Worm (Caenorhabditis elegans) whole organism, L4 larva: ENCODE data around the gene Y66A7A.7.

Experiments used
- ama-1 ChIP-seq: fragments of 150-350 bp; optimal IDR thresholded peaks from 2 replicates; lab custom pipeline; 2014; ENCODE audit warnings: inconsistent platforms, mixed read lengths
- ceh-28 ChIP-seq: fragments of 150-350 bp; optimal IDR thresholded peaks from 2 replicates; lab custom pipeline; 2014; ENCODE audit warnings: missing biosample characterization, missing genetic modification reagents, missing genetic modification characterization
- nhr-237 ChIP-seq: sonication (generic microtip); optimal IDR thresholded peaks from 2 replicates; lab custom pipeline; 2017; ENCODE audit warnings: missing biosample characterization, missing genetic modification characterization
- snpc-4 ChIP-seq: fragments of 150-350 bp; optimal IDR thresholded peaks from 2 replicates; lab custom pipeline; 2014; ENCODE audit warnings: missing biosample characterization, missing genetic modification characterization
- zag-1 ChIP-seq: fragments of 150-350 bp; optimal IDR thresholded peaks from 2 replicates; lab custom pipeline; 2014; ENCODE audit warnings: missing biosample characterization, missing genetic modification characterization

ce11 chrIII:11657185-11657817, 28.0 kb upstream of the Y66A7A.7 start, which contains the start of gene crh-1:
- TF ChIP-seq snpc-4 (tag; lab: Kevin White, UChicago) (no peak), ceh-28 (tag; lab: Kevin White, UChicago) (no peak), nhr-237 (tag; lab: Kevin White, UChicago) (no peak), ama-1 (lab: Kevin White, UChicago) (no peak), zag-1 (no peak)
